Worm (Caenorhabditis elegans) whole organism, late embryonic: Measurements from ENCODE around the gene Y76B12C.4.

Experiments
- ama-1 ChIP-seq: fragments of 150-350 bp; optimal IDR thresholded peaks from 2 replicates; lab custom pipeline; 2014
- ceh-34 ChIP-seq: sonication (generic microtip); optimal IDR thresholded peaks from 2 replicates; lab custom pipeline; 2016; ENCODE audit warnings: mild to moderate bottlenecking, missing genetic modification characterization, missing compliant biosample characterization
- fkh-10 ChIP-seq: fragments of 150-350 bp; optimal IDR thresholded peaks from 2 replicates; lab custom pipeline; 2014; ENCODE audit warnings: missing biosample characterization, missing genetic modification reagents, missing genetic modification characterization
- hlh-30 ChIP-seq: sonication (generic microtip); optimal IDR thresholded peaks from 2 replicates; lab custom pipeline; 2017; ENCODE audit warnings: antibody characterized with exemption, missing genetic modification characterization, missing compliant biosample characterization; ENCODE audit not compliant: insufficient read depth
- nfya-1 ChIP-seq: sonication (generic microtip); optimal IDR thresholded peaks from 2 replicates; lab custom pipeline; 2017; ENCODE audit warnings: missing genetic modification characterization, mild to moderate bottlenecking, missing compliant biosample characterization, antibody characterized with exemption, moderate library complexity
- nhr-11 ChIP-seq: fragments of 150-350 bp; optimal IDR thresholded peaks from 2 replicates; lab custom pipeline; 2014; ENCODE audit warnings: missing biosample characterization, missing genetic modification characterization
- pros-1 ChIP-seq: fragments of 150-350 bp; optimal IDR thresholded peaks from 2 replicates; lab custom pipeline; 2014; ENCODE audit warnings: missing biosample characterization, missing genetic modification reagents, missing genetic modification characterization
- sox-4 ChIP-seq: sonication (generic microtip); optimal IDR thresholded peaks from 2 replicates; lab custom pipeline; 2017; ENCODE audit warnings: mild to moderate bottlenecking, missing genetic modification characterization, inconsistent platforms, missing compliant biosample characterization

- no peak for TF ChIP-seq ceh-34
- TF ChIP-seq ama-1 (lab: Kevin White, UChicago) = no peak
- TF ChIP-seq nhr-11 (tag; lab: Kevin White, UChicago) = no peak
- no peak for TF ChIP-seq nfya-1 (tag; lab: Kevin White, UChicago)
- no peak for TF ChIP-seq hlh-30 (tag; lab: Kevin White, UChicago)
- TF ChIP-seq pros-1 (tag; lab: Kevin White, UChicago) = no peak
- TF ChIP-seq sox-4 (tag; lab: Kevin White, UChicago) = no peak
- TF ChIP-seq fkh-10 (GFP tag; lab: Kevin White, UChicago) = no peak
Observed at ce11 chrIV:1970158-1970557, 2.0 kb downstream of the Y76B12C.4 start.
